Worm (Caenorhabditis elegans) whole organism, dauer: ENCODE data around the gene nhr-269.
"Not testable (repeated sequence)": the region's sequence is repeated elsewhere in the genome, so short reads cannot be mapped to it uniquely, and the experiment has no call there.

ENCODE experiments used
- unc-62 ChIP-seq: sonication (generic microtip); optimal IDR thresholded peaks from 2 replicates; lab custom pipeline; 2017; ENCODE audit warnings: missing biosample characterization, missing genetic modification reagents, missing genetic modification characterization

The nhr-269 gene

ce11 chrV:15330314-15330713 is 39.3 kb downstream of the nhr-269 start, which contains the start of gene srh-295:
Gene srh-295 (plus strand): TSS chrV:15330614.
- no peak for TF ChIP-seq unc-62 (GFP tag; lab: Kevin White, UChicago)

ce11 chrV:15327745-15328447 is 41.7 kb downstream of the nhr-269 start, which contains the start of gene ZK1037.6:
Gene ZK1037.6 (minus strand): TSS chrV:15327795.
- TF ChIP-seq unc-62 (GFP tag; lab: Kevin White, UChicago), result no peak

ce11 chrV:15323417-15323816 is 46.2 kb downstream of the nhr-269 start:
- TF ChIP-seq unc-62 (GFP tag; lab: Kevin White, UChicago), result no peak

ce11 chrV:15322653-15323052 is 47.0 kb downstream of the nhr-269 start, which contains the start of gene nhr-247:
Gene nhr-247 (plus strand): TSS chrV:15322982.
- TF ChIP-seq unc-62 (GFP tag; lab: Kevin White, UChicago), result not testable (repeated sequence)

- no peak for TF ChIP-seq unc-62 (GFP tag; lab: Kevin White, UChicago)
Measured at ce11 chrV:15318638-15319037, 51.0 kb downstream of the nhr-269 start, which contains the start of gene nhr-291. Gene nhr-291 (plus strand): TSS chrV:15318961.
